Worm (Caenorhabditis elegans): ENCODE results near the gene B0546.5.

B0546.5 gene

ce11 chrIV:3385337-3386215 lies 4.3 kb downstream of the B0546.5 start, which contains the start of gene mai-2:
mai-2 (plus strand) TSS chrIV:3385910.
- TF ChIP-seq ceh-22 (tag; optimal IDR thresholded peaks at IDR 0.05) (no peak), ref-2 (tag; optimal IDR thresholded peaks at IDR 0.05) (no peak), che-1 (tag; optimal IDR thresholded peaks at IDR 0.05) (no peak), rnt-1 (tag; optimal IDR thresholded peaks at IDR 0.05) (no peak), nfya-1 (tag; optimal IDR thresholded peaks at IDR 0.05) (peak; percentile 28), K02D7.2 (tag; optimal IDR thresholded peaks at IDR 0.05) (no peak), ceh-34 (tag; optimal IDR thresholded peaks at IDR 0.05) (no peak), lim-6 (tag; optimal IDR thresholded peaks at IDR 0.05) (no peak), pha-4 (tag; optimal IDR thresholded peaks at IDR 0.05) (no peak), hlh-30 (tag; optimal IDR thresholded peaks at IDR 0.05; ENCODE audit: insufficient read depth) (peak; percentile 91), ceh-2 (tag; optimal IDR thresholded peaks at IDR 0.05) (no peak), elt-4 (tag; optimal IDR thresholded peaks at IDR 0.05) (no peak), hlh-15 (tag; optimal IDR thresholded peaks at IDR 0.05) (no peak), unc-55 (GFP tag; optimal IDR thresholded peaks at IDR 0.05) (no peak)

ce11 chrIV:3384593-3384992 lies 5.3 kb downstream of the B0546.5 start:
- no peak for TF ChIP-seq hlh-6 (tag; optimal IDR thresholded peaks at IDR 0.05)
- no peak for TF ChIP-seq ahr-1 (tag; optimal IDR thresholded peaks at IDR 0.05)
- no peak for TF ChIP-seq K02D7.2 (tag; optimal IDR thresholded peaks at IDR 0.05)
- no peak for TF ChIP-seq ceh-22 (tag; optimal IDR thresholded peaks at IDR 0.05)
- TF ChIP-seq hlh-15 (tag; optimal IDR thresholded peaks at IDR 0.05) = no peak
- TF ChIP-seq ceh-18 (tag; optimal IDR thresholded peaks at IDR 0.05) = peak; percentile 77
- TF ChIP-seq ceh-14 (tag; optimal IDR thresholded peaks at IDR 0.05) = no peak
- TF ChIP-seq ceh-2 (tag; optimal IDR thresholded peaks at IDR 0.05) = peak; percentile 44
- peak; percentile 56 for TF ChIP-seq tbx-2 (tag; optimal IDR thresholded peaks at IDR 0.05)
- TF ChIP-seq ets-4 (tag; optimal IDR thresholded peaks at IDR 0.05) = no peak
- TF ChIP-seq hlh-8 (tag; optimal IDR thresholded peaks at IDR 0.05) = peak; percentile 43
- no peak for TF ChIP-seq K09A11.1 (tag; optimal IDR thresholded peaks at IDR 0.05; ENCODE audit: insufficient read depth)
- TF ChIP-seq nhr-11 (tag; optimal IDR thresholded peaks at IDR 0.05) = no peak
- TF ChIP-seq rnt-1 (tag; optimal IDR thresholded peaks at IDR 0.05) = peak; percentile 65
- no peak for TF ChIP-seq tbx-7 (tag; optimal IDR thresholded peaks at IDR 0.05)
- TF ChIP-seq unc-3 (GFP tag; conservative IDR thresholded peaks at IDR 0.05) = no peak
- TF ChIP-seq unc-3 (tag; optimal IDR thresholded peaks at IDR 0.05) = no peak
- no peak for TF ChIP-seq npax-4 (tag; optimal IDR thresholded peaks at IDR 0.05)
- peak; percentile 99 for TF ChIP-seq hlh-30 (tag; optimal IDR thresholded peaks at IDR 0.05; ENCODE audit: insufficient read depth)
- TF ChIP-seq ceh-31 (tag; optimal IDR thresholded peaks at IDR 0.05) = peak; percentile 78
- TF ChIP-seq ceh-19 (GFP tag; optimal IDR thresholded peaks at IDR 0.05) = no peak
- TF ChIP-seq C38D4.7 (GFP tag; optimal IDR thresholded peaks at IDR 0.05) = no peak
- TF ChIP-seq ceh-48 (tag; optimal IDR thresholded peaks at IDR 0.05) = peak; percentile 10
- TF ChIP-seq ref-2 (tag; optimal IDR thresholded peaks at IDR 0.05) = no peak
- TF ChIP-seq fax-1 (tag; optimal IDR thresholded peaks at IDR 0.05) = no peak
- no peak for TF ChIP-seq pag-3 (tag; optimal IDR thresholded peaks at IDR 0.05; ENCODE audit: borderline replicate concordance)
- no peak for TF ChIP-seq Y22D7AL.16 (tag; optimal IDR thresholded peaks at IDR 0.05)
- TF ChIP-seq gmeb-2 (tag; optimal IDR thresholded peaks at IDR 0.05) = no peak
- TF ChIP-seq sdc-2 (tag; optimal IDR thresholded peaks at IDR 0.05) = no peak
- no peak for TF ChIP-seq ceh-45 (GFP tag; IDR thresholded peaks at IDR 0.05)
- no peak for TF ChIP-seq syd-9 (tag; optimal IDR thresholded peaks at IDR 0.05)
- TF ChIP-seq madf-2 (tag; optimal IDR thresholded peaks at IDR 0.05) = no peak
- TF ChIP-seq zip-5 (tag; optimal IDR thresholded peaks at IDR 0.05) = no peak
- TF ChIP-seq fkh-6 (tag; optimal IDR thresholded peaks at IDR 0.05) = no peak
- TF ChIP-seq nfya-1 (tag; optimal IDR thresholded peaks at IDR 0.05) = peak; percentile 85
- TF ChIP-seq ceh-9 (tag; optimal IDR thresholded peaks at IDR 0.05) = no peak
- TF ChIP-seq lin-11 (tag; optimal IDR thresholded peaks at IDR 0.05) = no peak
- peak; percentile 47 for TF ChIP-seq unc-55 (GFP tag; optimal IDR thresholded peaks at IDR 0.05)
- no peak for TF ChIP-seq pha-2 (tag; optimal IDR thresholded peaks at IDR 0.05)
- no peak for TF ChIP-seq elt-4 (tag; optimal IDR thresholded peaks at IDR 0.05)
- no peak for TF ChIP-seq ttx-3 (tag; optimal IDR thresholded peaks at IDR 0.05)
- TF ChIP-seq ceh-34 (tag; optimal IDR thresholded peaks at IDR 0.05) = peak; percentile 79
- peak; percentile 88 for TF ChIP-seq unc-42 (tag; optimal IDR thresholded peaks at IDR 0.05)
- TF ChIP-seq C08G9.2 (tag; optimal IDR thresholded peaks at IDR 0.05) = peak; percentile 37
- peak; percentile 5 for TF ChIP-seq pqm-1 (tag; optimal IDR thresholded peaks at IDR 0.05)

All from whole organism, late embryonic.